Worm (Caenorhabditis elegans): Measurements from ENCODE around the gene cyb-3.

- TF ChIP-seq pqm-1 (tag; optimal IDR thresholded peaks at IDR 0.05) (no peak), nhr-11 (tag; optimal IDR thresholded peaks at IDR 0.05) (no peak), lin-39 (tag; optimal IDR thresholded peaks at IDR 0.05) (no peak), skn-1 (tag; optimal IDR thresholded peaks at IDR 0.05) (no peak), efl-1 (optimal IDR thresholded peaks at IDR 0.05) (no peak), efl-1 (GFP tag; optimal IDR thresholded peaks at IDR 0.05 in 1 of 2) (no peak), ceh-82 (tag; optimal IDR thresholded peaks at IDR 0.05) (no peak), unc-62 (GFP tag; optimal IDR thresholded peaks at IDR 0.05) (no peak), unc-86 (tag; optimal IDR thresholded peaks at IDR 0.05) (no peak), lin-35 (GFP tag; optimal IDR thresholded peaks at IDR 0.05) (no peak), zip-4 (GFP tag; optimal IDR thresholded peaks at IDR 0.05) (no peak)
Measured at ce11 chrV:15349044-15349443, 46.5 kb upstream of the cyb-3 start, which contains the start of gene clec-230.
